Worm (Caenorhabditis elegans) whole organism, L1 larva: Measurements from ENCODE around the gene gtf-2H4.
A peak's percentile ranks its signal among the peaks of the same experiment; 100 is the strongest.

Experiments used
- C16A3.4 ChIP-seq: fragments of 150-350 bp; optimal IDR thresholded peaks from 2 replicates; lab custom pipeline; 2014; ENCODE audit warnings: missing biosample characterization, missing genetic modification characterization
- C34B4.2 ChIP-seq: sonication (generic microtip); optimal IDR thresholded peaks from 2 replicates; lab custom pipeline; 2017; ENCODE audit warnings: mild to moderate bottlenecking, missing genetic modification characterization, missing compliant biosample characterization
- Y116A8C.19 ChIP-seq: sonication (generic microtip); optimal IDR thresholded peaks from 2 replicates; lab custom pipeline; 2016; ENCODE audit warnings: missing compliant biosample characterization, missing genetic modification characterization, borderline replicate concordance
- alr-1 ChIP-seq: fragments of 200-800 bp; sonication (Bioruptor generic); optimal IDR thresholded peaks from 2 replicates; lab custom pipeline; 2018; ENCODE audit warnings: borderline replicate concordance, mild to moderate bottlenecking, missing genetic modification characterization, missing compliant biosample characterization
- aly-2 ChIP-seq: fragments of 150-350 bp; optimal IDR thresholded peaks from 2 replicates; lab custom pipeline; 2014; ENCODE audit warnings: missing biosample characterization, missing genetic modification characterization
- ama-1 ChIP-seq: fragments of 150-350 bp; optimal IDR thresholded peaks from 2 replicates; lab custom pipeline; 2014
- blmp-1 ChIP-seq: fragments of 150-350 bp; optimal IDR thresholded peaks from 2 replicates; lab custom pipeline; 2014; ENCODE audit warnings: missing biosample characterization, missing genetic modification characterization
- ceh-63 ChIP-seq: fragments of 200-800 bp; sonication (Bioruptor generic); optimal IDR thresholded peaks from 2 replicates; lab custom pipeline; 2018; ENCODE audit warnings: mild to moderate bottlenecking, missing genetic modification characterization, missing compliant biosample characterization
- ceh-8 ChIP-seq: fragments of 200-800 bp; sonication (Bioruptor generic); optimal IDR thresholded peaks from 2 replicates; lab custom pipeline; 2018; ENCODE audit warnings: mild to moderate bottlenecking, missing genetic modification characterization, moderate library complexity, missing compliant biosample characterization
- ceh-82 ChIP-seq, 3 experiments: fragments of 150-350 bp in 1 of 3; sonication (generic microtip) in 2 of 3; optimal IDR thresholded peaks; 2 replicates each; lab custom pipeline; 2014 to 2017; ENCODE audit warnings: missing biosample characterization in 3 of 3, missing genetic modification characterization in 3 of 3
- ces-1 ChIP-seq: fragments of 150-350 bp; optimal IDR thresholded peaks from 2 replicates; lab custom pipeline; 2014; ENCODE audit warnings: missing biosample characterization, missing genetic modification reagents, missing genetic modification characterization
- dpl-1 ChIP-seq, 3 experiments: fragments of 150-350 bp in 2 of 3; sonication (generic microtip) in 1 of 3; optimal IDR thresholded peaks; 2 replicates each; lab custom pipeline; 2014 to 2017; ENCODE audit warnings: missing biosample characterization in 3 of 3, missing genetic modification characterization in 3 of 3, missing genetic modification reagents in 3 of 3
- dsc-1 ChIP-seq: sonication (generic microtip); optimal IDR thresholded peaks from 2 replicates; lab custom pipeline; 2016; ENCODE audit warnings: mild to moderate bottlenecking, missing genetic modification characterization, missing compliant biosample characterization
- efl-3 ChIP-seq: fragments of 200-800 bp; sonication (Bioruptor generic); optimal IDR thresholded peaks from 2 replicates; lab custom pipeline; 2018; ENCODE audit warnings: mild to moderate bottlenecking, missing genetic modification characterization, missing compliant biosample characterization
- egl-13 ChIP-seq: sonication (generic microtip); optimal IDR thresholded peaks from 2 replicates; lab custom pipeline; 2016; ENCODE audit warnings: missing genotype, missing genetic modification reagents, missing genetic modification characterization, missing compliant biosample characterization
- egl-27 ChIP-seq, 2 experiments: fragments of 150-350 bp in 1 of 2; sonication (generic microtip); optimal IDR thresholded peaks; 3 replicates each; lab custom pipeline; 2017 to 2018; ENCODE audit warnings: missing biosample characterization in 2 of 2, missing genetic modification characterization in 2 of 2, missing genetic modification reagents in 2 of 2
- elt-3 ChIP-seq, 6 experiments: fragments of 150-350 bp in 1 of 6; sonication (generic microtip); optimal IDR thresholded peaks; 2 replicates each; lab custom pipeline; 2017 to 2018; ENCODE audit warnings: missing biosample characterization in 6 of 6, missing genetic modification characterization in 6 of 6, inconsistent platforms in 1 of 6
- fkh-10 ChIP-seq: sonication (generic microtip); optimal IDR thresholded peaks from 2 replicates; lab custom pipeline; 2017; ENCODE audit warnings: missing biosample characterization, missing genetic modification reagents, missing genetic modification characterization
- fkh-4 ChIP-seq: sonication (generic microtip); optimal IDR thresholded peaks from 2 replicates; lab custom pipeline; 2016; ENCODE audit warnings: missing compliant biosample characterization, missing genetic modification characterization, borderline replicate concordance
- grh-1 ChIP-seq: fragments of 200-800 bp; sonication (Bioruptor generic); IDR thresholded peaks from 2 replicates; pipeline ENCODE4 v1.3.6; 2022; ENCODE audit warnings: missing genetic modification reagents, missing genetic modification characterization, missing compliant biosample characterization
- hlh-17 ChIP-seq: fragments of 200-800 bp; sonication (Bioruptor generic); optimal IDR thresholded peaks from 2 replicates; lab custom pipeline; 2018; ENCODE audit warnings: missing genetic modification characterization, mild to moderate bottlenecking, missing compliant biosample characterization, moderate library complexity, borderline replicate concordance
- hpl-2 ChIP-seq: fragments of 150-350 bp; optimal IDR thresholded peaks from 2 replicates; lab custom pipeline; 2014; ENCODE audit warnings: missing biosample characterization, missing genetic modification reagents, missing genetic modification characterization
- jun-1 ChIP-seq: fragments of 150-350 bp; optimal IDR thresholded peaks from 2 replicates; lab custom pipeline; 2014; ENCODE audit warnings: missing biosample characterization, missing genetic modification reagents, missing genetic modification characterization
- lin-13 ChIP-seq: fragments of 150-350 bp; optimal IDR thresholded peaks from 2 replicates; lab custom pipeline; 2014; ENCODE audit warnings: missing biosample characterization, missing genetic modification reagents, missing genetic modification characterization
- lin-39 ChIP-seq: fragments of 150-350 bp; optimal IDR thresholded peaks from 2 replicates; lab custom pipeline; 2014; ENCODE audit warnings: missing biosample characterization, missing genetic modification reagents, missing genetic modification characterization
- lir-3 ChIP-seq: sonication (generic microtip); optimal IDR thresholded peaks from 2 replicates; lab custom pipeline; 2016; ENCODE audit warnings: mild to moderate bottlenecking, missing genetic modification characterization, moderate library complexity, missing compliant biosample characterization; ENCODE audit not compliant: poor library complexity
- mab-9 ChIP-seq: fragments of 200-800 bp; sonication (Bioruptor generic); IDR thresholded peaks from 2 replicates; pipeline ENCODE4 v1.3.6; 2022; ENCODE audit warnings: missing genetic modification reagents, missing genetic modification characterization, missing compliant biosample characterization
- mdl-1 ChIP-seq, 2 experiments: fragments of 150-350 bp; optimal IDR thresholded peaks; 2 replicates each; lab custom pipeline; 2014 to 2017; ENCODE audit warnings: missing biosample characterization in 2 of 2, missing genetic modification characterization in 2 of 2, inconsistent platforms in 1 of 2
- mep-1 ChIP-seq: fragments of 150-350 bp; optimal IDR thresholded peaks from 2 replicates; lab custom pipeline; 2014; ENCODE audit warnings: missing biosample characterization, missing genetic modification characterization
- nhr-12 ChIP-seq: sonication (generic microtip); optimal IDR thresholded peaks from 2 replicates; lab custom pipeline; 2017; ENCODE audit warnings: missing biosample characterization, missing genetic modification characterization
- nhr-19 ChIP-seq: fragments of 200-800 bp; sonication (Bioruptor generic); conservative IDR thresholded peaks from 2 replicates; pipeline ENCODE4 v1.3.6; 2022; ENCODE audit warnings: missing genetic modification characterization, missing compliant biosample characterization
- nhr-28 ChIP-seq: fragments of 150-350 bp; optimal IDR thresholded peaks from 2 replicates; lab custom pipeline; 2014; ENCODE audit warnings: missing biosample characterization, missing genetic modification characterization
- nhr-47 ChIP-seq: sonication (generic microtip); optimal IDR thresholded peaks from 2 replicates; lab custom pipeline; 2016; ENCODE audit warnings: mild to moderate bottlenecking, missing genetic modification characterization, moderate library complexity, missing compliant biosample characterization
- nhr-71 ChIP-seq: sonication (generic microtip); optimal IDR thresholded peaks from 2 replicates; lab custom pipeline; 2016; ENCODE audit warnings: mild to moderate bottlenecking, missing genetic modification characterization, moderate library complexity, missing compliant biosample characterization
- nhr-77 ChIP-seq: fragments of 150-350 bp; optimal IDR thresholded peaks from 2 replicates; lab custom pipeline; 2014; ENCODE audit warnings: missing biosample characterization, missing genetic modification characterization
- nhr-84 ChIP-seq: sonication (generic microtip); optimal IDR thresholded peaks from 2 replicates; lab custom pipeline; 2017; ENCODE audit warnings: missing biosample characterization, missing genetic modification characterization
- pax-3 ChIP-seq: fragments of 200-800 bp; sonication (Bioruptor generic); optimal IDR thresholded peaks from 2 replicates; lab custom pipeline; 2018; ENCODE audit warnings: mild to moderate bottlenecking, missing genetic modification characterization, moderate library complexity, missing compliant biosample characterization
- rnt-1 ChIP-seq: sonication (generic microtip); optimal IDR thresholded peaks from 2 replicates; lab custom pipeline; 2016; ENCODE audit warnings: mild to moderate bottlenecking, missing genetic modification characterization, moderate library complexity, missing compliant biosample characterization
- skn-1 ChIP-seq: fragments of 150-350 bp; optimal IDR thresholded peaks from 2 replicates; lab custom pipeline; 2014; ENCODE audit warnings: missing biosample characterization, missing genetic modification characterization
- snu-23 ChIP-seq: sonication (generic microtip); optimal IDR thresholded peaks from 2 replicates; lab custom pipeline; 2016; ENCODE audit warnings: missing genetic modification characterization, missing compliant biosample characterization
- sox-4 ChIP-seq: sonication (generic microtip); optimal IDR thresholded peaks from 2 replicates; lab custom pipeline; 2016; ENCODE audit warnings: missing genetic modification characterization, missing compliant biosample characterization
- sptf-1 ChIP-seq: fragments of 150-350 bp; optimal IDR thresholded peaks from 2 replicates; lab custom pipeline; 2014; ENCODE audit warnings: missing biosample characterization, missing genetic modification characterization
- sup-37 ChIP-seq: fragments of 200-800 bp; sonication (Bioruptor generic); optimal IDR thresholded peaks from 2 replicates; lab custom pipeline; 2018; ENCODE audit warnings: mild to moderate bottlenecking, missing genetic modification characterization, missing compliant biosample characterization
- swsn-7 ChIP-seq: sonication (generic microtip); optimal IDR thresholded peaks from 2 replicates; lab custom pipeline; 2016; ENCODE audit warnings: missing genetic modification characterization, missing compliant biosample characterization
- tbx-2 ChIP-seq: sonication (generic microtip); optimal IDR thresholded peaks from 2 replicates; lab custom pipeline; 2016; ENCODE audit warnings: missing genetic modification characterization, missing compliant biosample characterization
- tlp-1 ChIP-seq: fragments of 150-350 bp; optimal IDR thresholded peaks from 2 replicates; lab custom pipeline; 2014; ENCODE audit warnings: missing biosample characterization, missing genetic modification characterization
- unc-130 ChIP-seq: fragments of 150-350 bp; optimal IDR thresholded peaks from 2 replicates; lab custom pipeline; 2017; ENCODE audit warnings: missing biosample characterization, missing genetic modification characterization, inconsistent platforms
- unc-30 ChIP-seq: sonication (generic microtip); optimal IDR thresholded peaks from 2 replicates; lab custom pipeline; 2017; ENCODE audit warnings: missing biosample characterization, missing genetic modification characterization
- unc-86 ChIP-seq: sonication (generic microtip); optimal IDR thresholded peaks from 2 replicates; lab custom pipeline; 2016; ENCODE audit warnings: missing genetic modification characterization, missing compliant biosample characterization
- vab-15 ChIP-seq: sonication (generic microtip); optimal IDR thresholded peaks from 2 replicates; lab custom pipeline; 2017; ENCODE audit warnings: missing genotype, mild to moderate bottlenecking, missing genetic modification characterization, missing compliant biosample characterization
- xbp-1 ChIP-seq: sonication (generic microtip); optimal IDR thresholded peaks from 2 replicates; lab custom pipeline; 2016; ENCODE audit warnings: missing genetic modification characterization, missing compliant biosample characterization
- zip-4 ChIP-seq: fragments of 200-800 bp; sonication (Bioruptor generic); optimal IDR thresholded peaks from 2 replicates; lab custom pipeline; 2018; ENCODE audit warnings: mild to moderate bottlenecking, missing genetic modification characterization, moderate library complexity, missing compliant biosample characterization

Gene gtf-2H4

DNA sequence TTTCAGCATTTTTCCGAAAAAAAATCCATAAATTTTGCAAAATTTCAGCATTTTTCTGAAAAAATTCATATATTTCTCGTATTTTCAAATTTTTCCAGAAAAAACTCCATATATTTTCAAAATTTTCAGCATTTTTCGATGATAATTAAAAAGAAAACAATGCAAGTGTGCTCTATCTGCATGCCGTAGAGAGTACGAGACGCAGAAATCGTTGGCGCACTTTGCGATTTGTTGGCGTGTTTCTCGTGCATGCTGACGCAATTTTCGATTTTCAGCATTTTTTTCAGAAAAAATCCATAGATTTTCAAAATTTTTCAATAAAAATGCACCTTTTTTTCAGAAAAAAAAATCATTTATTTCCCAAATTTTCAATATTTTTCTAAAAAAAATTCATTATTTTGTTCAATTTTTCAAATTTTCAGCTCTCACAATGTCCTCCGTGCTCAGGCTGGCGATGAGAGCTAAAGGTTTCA, 19.4 kb upstream of the gtf-2H4 start, which contains the start of gene Y73F8A.27:
Gene Y73F8A.27 (plus strand): TSS at position 423 of the 473 bp plus-strand sequence.
- TF ChIP-seq tlp-1 (tag; lab: Kevin White, UChicago) (no peak), sup-37 (GFP tag; lab: Kevin White, UChicago) (peak; percentile 67), ama-1 (lab: Kevin White, UChicago) (no peak), fkh-4 (tag; lab: Kevin White, UChicago) (peak; percentile 4), unc-130 (peak; percentile 96), aly-2 (tag; lab: Kevin White, UChicago) (peak; percentile 61), nhr-47 (tag; lab: Kevin White, UChicago) (peak; percentile 97), sox-4 (tag; lab: Kevin White, UChicago) (peak; percentile 90), C34B4.2 (tag; lab: Kevin White, UChicago) (peak; percentile 47), lin-39 (tag; lab: Kevin White, UChicago) (peak; percentile 93), C16A3.4 (tag; lab: Kevin White, UChicago) (peak; percentile 95), skn-1 (tag; lab: Kevin White, UChicago) (peak; percentile 94), ceh-8 (peak; percentile 92), elt-3 (tag; optimal IDR thresholded peaks at IDR 0.05; lab: Kevin White, UChicago) (peak in 4 of 6 experiments; percentile 40 to 75 (median 66)), nhr-77 (tag; lab: Kevin White, UChicago) (peak; percentile 84), zip-4 (GFP tag; lab: Kevin White, UChicago) (peak; percentile 78), mdl-1 (tag; optimal IDR thresholded peaks at IDR 0.05; lab: Kevin White, UChicago) (peak in 1 of 2 experiments; percentile 76), dsc-1 (tag; lab: Kevin White, UChicago) (peak; percentile 95), sptf-1 (tag; lab: Kevin White, UChicago) (no peak), efl-3 (GFP tag; lab: Kevin White, UChicago) (peak; percentile 7), hlh-17 (GFP tag; lab: Kevin White, UChicago) (no peak), hpl-2 (peak; percentile 90), nhr-28 (tag; lab: Kevin White, UChicago) (no peak), lin-13 (GFP tag; lab: Kevin White, UChicago) (peak; percentile 93), ceh-82 (tag; optimal IDR thresholded peaks at IDR 0.05; lab: Kevin White, UChicago) (peak; percentile 90 to 93 (median 93)), fkh-10 (GFP tag; lab: Kevin White, UChicago) (peak; percentile 80), nhr-84 (tag; lab: Kevin White, UChicago) (no peak), xbp-1 (peak; percentile 95), rnt-1 (tag; lab: Kevin White, UChicago) (peak; percentile 92), lir-3 (tag; lab: Kevin White, UChicago) (peak; percentile 82), alr-1 (tag; lab: Kevin White, UChicago) (no peak), snu-23 (GFP tag; lab: Kevin White, UChicago) (peak; percentile 97), dpl-1 (GFP tag; optimal IDR thresholded peaks at IDR 0.05; lab: Kevin White, UChicago) (peak; percentile 79 to 86 (median 85)), mab-9 (GFP tag; lab: Robert Waterston, UW) (peak; percentile 83), nhr-12 (no peak), grh-1 (GFP tag; lab: Robert Waterston, UW) (peak; percentile 89), egl-13 (peak; percentile 93), Y116A8C.19 (tag; lab: Kevin White, UChicago) (no peak), pax-3 (tag; lab: Kevin White, UChicago) (peak; percentile 83), egl-27 (tag; optimal IDR thresholded peaks at IDR 0.05; lab: Kevin White, UChicago) (no peak), ceh-63 (GFP tag; lab: Kevin White, UChicago) (no peak), mep-1 (tag; lab: Kevin White, UChicago) (peak; percentile 97), jun-1 (tag; lab: Kevin White, UChicago) (peak; percentile 84), vab-15 (tag; lab: Kevin White, UChicago) (peak; percentile 78), unc-30 (tag; lab: Kevin White, UChicago) (no peak), tbx-2 (tag; lab: Kevin White, UChicago) (peak; percentile 95), nhr-71 (peak; percentile 97), unc-86 (peak; percentile 96), ces-1 (no peak), nhr-19 (GFP tag; lab: Robert Waterston, UW) (peak; percentile 95), blmp-1 (tag; lab: Kevin White, UChicago) (peak; percentile 76), swsn-7 (tag; lab: Kevin White, UChicago) (peak; percentile 96)
